Fruit fly (Drosophila melanogaster): Measurements from ENCODE around the gene ScsbetaG.

Gene ScsbetaG

dm6 chr3L:5534253-5534652, 29.2 kb downstream of the ScsbetaG start (continued):
- TF ChIP-seq Sin3A (optimal IDR thresholded peaks at IDR 0.05) = no peak
- TF ChIP-seq HmgD (GFP tag; optimal IDR thresholded peaks at IDR 0.05) = no peak
- TF ChIP-seq CG16813 (GFP tag; IDR thresholded peaks at IDR 0.05; ENCODE audit: partially characterized antibody) = peak; percentile 56; the same call in 2 of the 3 replicates

- TF ChIP-seq az2 (GFP tag; optimal IDR thresholded peaks at IDR 0.05) (no peak), Sin3A (optimal IDR thresholded peaks at IDR 0.05) (no peak), CG4730 (GFP tag; IDR thresholded peaks at IDR 0.05) (no peak), croc (GFP tag; conservative IDR thresholded peaks at IDR 0.05) (no peak), CG13775 (GFP tag; optimal IDR thresholded peaks at IDR 0.05) (no peak), Dip2 (GFP tag; IDR thresholded peaks at IDR 0.05) (no peak), abd-A (tag; optimal IDR thresholded peaks at IDR 0.05) (no peak), Sox100B (GFP tag; optimal IDR thresholded peaks at IDR 0.05) (no peak), Six4 (GFP tag; optimal IDR thresholded peaks at IDR 0.05) (no peak), luna (GFP tag; optimal IDR thresholded peaks at IDR 0.05) (no peak), slbo (GFP tag; IDR thresholded peaks at IDR 0.05) (no peak)
Measured at dm6 chr3L:5529241-5529640, 34.2 kb downstream of the ScsbetaG start, which contains the start of gene Lkr. TSS of gene Lkr (minus strand) at chr3L:5529341.

- no peak for TF ChIP-seq pnt (GFP tag; optimal IDR thresholded peaks at IDR 0.05)
- TF ChIP-seq scrt (GFP tag; optimal IDR thresholded peaks at IDR 0.05) = peak; percentile 66
- TF ChIP-seq zen (tag; optimal IDR thresholded peaks at IDR 0.05) = no peak
- TF ChIP-seq Six4 (GFP tag; optimal IDR thresholded peaks at IDR 0.05) = no peak
- TF ChIP-seq CG7786 (GFP tag; optimal IDR thresholded peaks at IDR 0.05) = no peak
- no peak for TF ChIP-seq CG2120 (GFP tag; optimal IDR thresholded peaks at IDR 0.05)
- no peak for TF ChIP-seq slp2 (GFP tag; optimal IDR thresholded peaks at IDR 0.05)
- TF ChIP-seq CG33557 (GFP tag; optimal IDR thresholded peaks at IDR 0.05) = no peak
- TF ChIP-seq CG18011 (GFP tag; optimal IDR thresholded peaks at IDR 0.05) = no peak
- no peak for TF ChIP-seq CG11560 (tag; IDR thresholded peaks at IDR 0.05)
- no peak for TF ChIP-seq Rx (GFP tag; IDR thresholded peaks at IDR 0.05)
- no peak for TF ChIP-seq Myb (GFP tag; optimal IDR thresholded peaks at IDR 0.05)
- no peak for TF ChIP-seq ATbp (GFP tag; optimal IDR thresholded peaks at IDR 0.05)
- no peak for TF ChIP-seq ara (GFP tag; IDR thresholded peaks at IDR 0.05)
- TF ChIP-seq CG15479 (GFP tag; optimal IDR thresholded peaks at IDR 0.05) = no peak
- TF ChIP-seq CG17612 (GFP tag; IDR thresholded peaks at IDR 0.05) = no peak
- peak; percentile 95 for TF ChIP-seq CG5180 (GFP tag; optimal IDR thresholded peaks at IDR 0.05)
- peak; percentile 89 for TF ChIP-seq Deaf1 (tag; optimal IDR thresholded peaks at IDR 0.05)
- TF ChIP-seq ci (GFP tag; IDR thresholded peaks at IDR 0.05) = no peak
- TF ChIP-seq CG17568 (GFP tag; optimal IDR thresholded peaks at IDR 0.05) = no peak
- TF ChIP-seq Ets65A (GFP tag) = peak; percentile 67
Measured at dm6 chr3L:5522904-5523428, 40.5 kb downstream of the ScsbetaG start.

- TF ChIP-seq CG6654 (GFP tag; optimal IDR thresholded peaks at IDR 0.05) (peak; percentile 72), CG12299 (tag; optimal IDR thresholded peaks at IDR 0.05) (peak; percentile 82), CG13624 (GFP tag; optimal IDR thresholded peaks at IDR 0.05) (peak; percentile 92), CG9727 (GFP tag; optimal IDR thresholded peaks at IDR 0.05) (peak; percentile 76), vvl (GFP tag; IDR thresholded peaks at IDR 0.05) (peak; percentile 96), CG32767 (GFP tag; IDR thresholded peaks at IDR 0.05) (peak; percentile 73), CG5180 (GFP tag; optimal IDR thresholded peaks at IDR 0.05) (peak; percentile 69), Oli (tag; optimal IDR thresholded peaks at IDR 0.05) (peak; percentile 79), Neu2 (GFP tag; optimal IDR thresholded peaks at IDR 0.05; ENCODE audit: borderline replicate concordance) (no peak), bcd (GFP tag; optimal IDR thresholded peaks at IDR 0.05) (peak; percentile 95), sim (GFP tag; IDR thresholded peaks at IDR 0.05) (0 out of 2 replicates have a peak, but pooled peaks have one; percentile 18), CG17802 (tag; optimal IDR thresholded peaks at IDR 0.05) (peak; percentile 87), ttk (GFP tag; IDR thresholded peaks at IDR 0.05) (peak; percentile 84), CG11398 (GFP tag; optimal IDR thresholded peaks at IDR 0.05) (peak; percentile 82), Xbp1 (GFP tag; optimal IDR thresholded peaks at IDR 0.05) (peak; percentile 85), CG1602 (GFP tag; optimal IDR thresholded peaks at IDR 0.05) (peak; percentile 33), tio (GFP tag; optimal IDR thresholded peaks at IDR 0.05) (peak; percentile 57)
Measured at dm6 chr3L:5511959-5512358, 51.5 kb downstream of the ScsbetaG start.

Data from whole organism, embryonic.